Worm (Caenorhabditis elegans): ENCODE results near the gene dur-1.

- TF ChIP-seq ztf-23 (GFP tag; IDR thresholded peaks at IDR 0.05) (no peak), T22C8.4 (GFP tag; IDR thresholded peaks at IDR 0.05) (no peak), ztf-29 (GFP tag; IDR thresholded peaks at IDR 0.05) (no peak), tab-1 (GFP tag; IDR thresholded peaks at IDR 0.05) (no peak), ref-1 (GFP tag; conservative IDR thresholded peaks at IDR 0.05) (no peak), klf-2 (GFP tag; conservative IDR thresholded peaks at IDR 0.05) (no peak), med-1 (GFP tag; optimal IDR thresholded peaks at IDR 0.05; ENCODE audit: insufficient read depth) (no peak), flt-1 (GFP tag; IDR thresholded peaks at IDR 0.05) (no peak)
These were observed 25.3 kb upstream of the dur-1 start, which contains the start of gene gon-1 for ce11 chrIV:9953333-9953732.

Measured in whole organism, midembryonic.